Fruit fly (Drosophila melanogaster) Kc167 (cell line): ENCODE results near the gene CG4991.

ENCODE experiments used
- Sin3A ChIP-seq: fragments of >200 bp; optimal IDR thresholded peaks from 2 replicates; lab custom pipeline; 2018; ENCODE audit warnings: missing external identifiers
- insv ChIP-seq: fragments of >200 bp; optimal IDR thresholded peaks from 3 replicates; lab custom pipeline; 2018; ENCODE audit warnings: missing external identifiers
- psq ChIP-seq: fragments of >200 bp; optimal IDR thresholded peaks from 2 replicates; lab custom pipeline; 2017; ENCODE audit warnings: missing external identifiers

- TF ChIP-seq Sin3A (lab: Kevin White, UChicago) (no peak), psq (no peak), insv (lab: Kevin White, UChicago) (no peak)
Measured at dm6 chrX:17107401-17107916, 15.8 kb downstream of the CG4991 start, which contains the start of gene CG5004.
